Fruit fly (Drosophila melanogaster) whole organism, prepupa: ENCODE measurements around the gene Nipsnap.

Experiments used
- Blimp-1 ChIP-seq: fragments of 200-800 bp; sonication (Bioruptor generic); optimal IDR thresholded peaks from 3 replicates; lab custom pipeline; 2017; ENCODE audit warnings: missing biosample characterization, missing genetic modification characterization, mild to moderate bottlenecking, moderate library complexity, missing genetic modification reagents
- CG10669 ChIP-seq: fragments of 200-800 bp; sonication (Bioruptor generic); optimal IDR thresholded peaks from 3 replicates; lab custom pipeline; 2018; ENCODE audit warnings: missing biosample characterization, mild to moderate bottlenecking, missing genetic modification characterization, moderate library complexity
- CG11902 ChIP-seq: fragments of 200-800 bp; sonication (Bioruptor generic); optimal IDR thresholded peaks from 3 replicates; lab custom pipeline; 2016; ENCODE audit warnings: missing biosample characterization, missing genetic modification characterization
- CG16779 ChIP-seq: fragments of 200-800 bp; sonication (Bioruptor generic); optimal IDR thresholded peaks from 3 replicates; lab custom pipeline; 2017; ENCODE audit warnings: missing biosample characterization, mild to moderate bottlenecking, missing genetic modification characterization
- CG3032 ChIP-seq: fragments of 200-800 bp; optimal IDR thresholded peaks from 2 replicates; lab custom pipeline; 2019; ENCODE audit warnings: missing biosample characterization, mild to moderate bottlenecking, missing genetic modification characterization, moderate library complexity
- CG31627 ChIP-seq: fragments of 200-800 bp; sonication (Bioruptor generic); optimal IDR thresholded peaks from 3 replicates; lab custom pipeline; 2016; ENCODE audit warnings: missing biosample characterization, missing genetic modification characterization
- CG32006 ChIP-seq: fragments of 200-800 bp; sonication (Bioruptor generic); optimal IDR thresholded peaks from 3 replicates; lab custom pipeline; 2017; ENCODE audit warnings: missing biosample characterization, mild to moderate bottlenecking, missing genetic modification characterization
- CG3919 ChIP-seq: fragments of 200-800 bp; sonication (Bioruptor generic); optimal IDR thresholded peaks from 3 replicates; lab custom pipeline; 2016; ENCODE audit warnings: missing biosample characterization, missing genetic modification characterization
- CG4318 ChIP-seq: fragments of 200-800 bp; sonication (Bioruptor generic); optimal IDR thresholded peaks from 3 replicates; lab custom pipeline; 2017; ENCODE audit warnings: missing biosample characterization, mild to moderate bottlenecking, missing genetic modification characterization
- CG6163 ChIP-seq: fragments of 200-800 bp; sonication (Bioruptor generic); IDR thresholded peaks from 3 replicates; pipeline ENCODE4 v1.3.6; 2022; ENCODE audit warnings: missing biosample characterization, missing genetic modification characterization
- CG6276 ChIP-seq: fragments of 200-800 bp; sonication (Bioruptor generic); optimal IDR thresholded peaks from 2 replicates; lab custom pipeline; 2017; ENCODE audit warnings: missing biosample characterization, mild to moderate bottlenecking, missing genetic modification characterization
- CG6792 ChIP-seq: fragments of 200-800 bp; sonication (Bioruptor generic); optimal IDR thresholded peaks from 3 replicates; lab custom pipeline; 2016; ENCODE audit warnings: missing biosample characterization, missing genetic modification characterization
- CG6808 ChIP-seq: fragments of 200-800 bp; sonication (Bioruptor generic); optimal IDR thresholded peaks from 3 replicates; lab custom pipeline; 2017; ENCODE audit warnings: missing biosample characterization, missing genetic modification characterization, mild to moderate bottlenecking, moderate library complexity, missing genetic modification reagents
- CG6854 ChIP-seq: fragments of 200-800 bp; sonication (Bioruptor generic); optimal IDR thresholded peaks from 2 replicates; lab custom pipeline; 2017; ENCODE audit warnings: missing biosample characterization, mild to moderate bottlenecking, missing genetic modification characterization
- CG7368 ChIP-seq: fragments of 200-800 bp; sonication (Bioruptor generic); optimal IDR thresholded peaks from 3 replicates; lab custom pipeline; 2016; ENCODE audit warnings: missing biosample characterization, missing genetic modification characterization
- CG8319 ChIP-seq: fragments of 200-800 bp; sonication (Bioruptor generic); optimal IDR thresholded peaks from 3 replicates; lab custom pipeline; 2016; ENCODE audit warnings: missing biosample characterization, missing genetic modification characterization
- CG9139 ChIP-seq: fragments of 200-800 bp; sonication (Bioruptor generic); optimal IDR thresholded peaks from 3 replicates; lab custom pipeline; 2017; ENCODE audit warnings: missing biosample characterization, mild to moderate bottlenecking, missing genetic modification characterization
- Eip75B ChIP-seq: fragments of 200-800 bp; sonication (Bioruptor generic); optimal IDR thresholded peaks from 3 replicates; lab custom pipeline; 2016; ENCODE audit warnings: missing biosample characterization, missing genetic modification characterization
- Eip78C ChIP-seq: fragments of 200-800 bp; sonication (Bioruptor generic); peaks from one replicate; lab custom pipeline; 2016; ENCODE audit warnings: missing biosample characterization, missing genetic modification characterization
- Eip93F ChIP-seq: fragments of 200-800 bp; sonication (Bioruptor generic); optimal IDR thresholded peaks from 2 replicates; lab custom pipeline; 2016; ENCODE audit warnings: missing biosample characterization, mild to moderate bottlenecking, missing genetic modification characterization
- Ets21C ChIP-seq: fragments of 200-800 bp; sonication (Bioruptor generic); optimal IDR thresholded peaks from 3 replicates; lab custom pipeline; 2016; ENCODE audit warnings: missing biosample characterization, missing genetic modification characterization
- Ets96B ChIP-seq: fragments of 200-800 bp; optimal IDR thresholded peaks from 2 replicates; lab custom pipeline; 2019; ENCODE audit warnings: missing biosample characterization, mild to moderate bottlenecking, missing genetic modification characterization, moderate library complexity
- Gug ChIP-seq: fragments of 200-800 bp; sonication (Bioruptor generic); IDR thresholded peaks from 2 replicates; pipeline ENCODE4 v1.3.6; 2022; ENCODE audit warnings: missing biosample characterization, missing genetic modification characterization
- Hr38 ChIP-seq: sonication (Bioruptor generic); optimal IDR thresholded peaks from 2 replicates; lab custom pipeline; 2016; ENCODE audit warnings: missing biosample characterization, missing genetic modification characterization
- Lpt ChIP-seq: fragments of 200-800 bp; sonication (Bioruptor generic); optimal IDR thresholded peaks from 3 replicates; lab custom pipeline; 2016; ENCODE audit warnings: missing biosample characterization, missing genetic modification characterization
- OdsH ChIP-seq: fragments of 200-800 bp; sonication (Bioruptor generic); optimal IDR thresholded peaks from 3 replicates; lab custom pipeline; 2016; ENCODE audit warnings: missing biosample characterization, missing genetic modification characterization
- Sox102F ChIP-seq: fragments of 200-800 bp; sonication (Bioruptor generic); optimal IDR thresholded peaks from 2 replicates; lab custom pipeline; 2016; ENCODE audit warnings: missing biosample characterization, mild to moderate bottlenecking, missing genetic modification characterization
- Sox14 ChIP-seq: fragments of 200-800 bp; sonication (Bioruptor generic); optimal IDR thresholded peaks from 3 replicates; lab custom pipeline; 2016; ENCODE audit warnings: missing biosample characterization, missing genetic modification characterization
- acj6 ChIP-seq: fragments of 200-800 bp; sonication (Bioruptor generic); optimal IDR thresholded peaks from 3 replicates; lab custom pipeline; 2016; ENCODE audit warnings: missing biosample characterization, missing genetic modification characterization
- cyc ChIP-seq: fragments of 200-800 bp; sonication (Bioruptor generic); optimal IDR thresholded peaks from 3 replicates; lab custom pipeline; 2016; ENCODE audit warnings: missing biosample characterization, missing genetic modification characterization
- dac ChIP-seq: fragments of 200-800 bp; sonication (Bioruptor generic); optimal IDR thresholded peaks from 2 replicates; lab custom pipeline; 2017; ENCODE audit warnings: missing biosample characterization, mild to moderate bottlenecking, missing genetic modification characterization
- dsx ChIP-seq: fragments of 200-800 bp; optimal IDR thresholded peaks from 3 replicates; lab custom pipeline; 2019; ENCODE audit warnings: missing biosample characterization, mild to moderate bottlenecking, missing genetic modification characterization, moderate library complexity; ENCODE audit not compliant: poor library complexity, severe bottlenecking
- eg ChIP-seq: fragments of 200-800 bp; sonication (Bioruptor generic); IDR thresholded peaks from 3 replicates; pipeline ENCODE4 v1.3.6; 2022; ENCODE audit warnings: missing biosample characterization, missing genetic modification characterization
- esn ChIP-seq: fragments of 200-800 bp; sonication (Bioruptor generic); optimal IDR thresholded peaks from 2 replicates; lab custom pipeline; 2016; ENCODE audit warnings: missing biosample characterization, mild to moderate bottlenecking, missing genetic modification characterization, moderate library complexity
- fd85E ChIP-seq: fragments of 200-800 bp; sonication (Bioruptor generic); optimal IDR thresholded peaks from 3 replicates; lab custom pipeline; 2016; ENCODE audit warnings: missing biosample characterization, missing genetic modification characterization
- fkh ChIP-seq: fragments of 200-800 bp; sonication (Bioruptor generic); optimal IDR thresholded peaks from 3 replicates; lab custom pipeline; 2017; ENCODE audit warnings: missing biosample characterization, mild to moderate bottlenecking, missing genetic modification characterization, moderate library complexity
- lz ChIP-seq: fragments of 200-800 bp; sonication (Bioruptor generic); optimal IDR thresholded peaks from 3 replicates; lab custom pipeline; 2016; ENCODE audit warnings: missing biosample characterization, missing genetic modification characterization
- net ChIP-seq: fragments of 200-800 bp; sonication (Bioruptor generic); optimal IDR thresholded peaks from 3 replicates; lab custom pipeline; 2016; ENCODE audit warnings: missing biosample characterization, missing genetic modification characterization
- salr ChIP-seq, 2 experiments: fragments of 200-800 bp; sonication (Bioruptor generic); optimal IDR thresholded peaks; 3 replicates each; lab custom pipeline; 2016 to 2018; ENCODE audit warnings: missing biosample characterization in 2 of 2, missing genetic modification characterization in 2 of 2, mild to moderate bottlenecking in 1 of 2
- spab ChIP-seq: fragments of 200-800 bp; sonication (Bioruptor generic); optimal IDR thresholded peaks from 2 replicates; lab custom pipeline; 2017; ENCODE audit warnings: missing biosample characterization, mild to moderate bottlenecking, missing genetic modification characterization, missing genetic modification reagents
- ss ChIP-seq, 2 experiments: fragments of 200-800 bp; sonication (Bioruptor generic); optimal IDR thresholded peaks; 2 replicates in 1 of 2; 3 replicates in 1 of 2; lab custom pipeline; 2017 to 2018; ENCODE audit warnings: mild to moderate bottlenecking in 2 of 2, missing biosample characterization in 2 of 2, missing genetic modification characterization in 2 of 2, moderate library complexity in 1 of 2
- topi ChIP-seq: fragments of 200-800 bp; sonication (Bioruptor generic); optimal IDR thresholded peaks from 3 replicates; lab custom pipeline; 2016; ENCODE audit warnings: missing biosample characterization, missing genetic modification characterization

Gene Nipsnap

dm6 chrX:16090179-16091144 lies 17.1 kb upstream of the Nipsnap start (continued):
- no peak for TF ChIP-seq Eip93F
- peak; percentile 63 for TF ChIP-seq fkh (GFP tag; lab: Kevin White, UChicago)
- peak; percentile 35 for TF ChIP-seq Ets96B (tag; lab: Kevin White, UChicago)
- TF ChIP-seq OdsH (GFP tag; lab: Kevin White, UChicago), result peak; percentile 82
- TF ChIP-seq Sox102F, result peak; percentile 73
- TF ChIP-seq acj6 (GFP tag; lab: Kevin White, UChicago), result peak; percentile 83
- TF ChIP-seq esn (GFP tag; lab: Kevin White, UChicago), result peak; percentile 70
- peak in 1 of 2 experiments; percentile 11 for TF ChIP-seq ss (GFP tag; optimal IDR thresholded peaks at IDR 0.05; lab: Kevin White, UChicago)
- TF ChIP-seq dac (GFP tag; lab: Kevin White, UChicago), result peak; percentile 52
- peak; percentile 79 for TF ChIP-seq CG32006
- peak; percentile 70 for TF ChIP-seq CG7368 (GFP tag; lab: Kevin White, UChicago)
- TF ChIP-seq CG4318, result peak; percentile 73
- peak; percentile 34 for TF ChIP-seq CG16779
- no peak for TF ChIP-seq spab (GFP tag; lab: Kevin White, UChicago)
- TF ChIP-seq CG6276 (GFP tag; lab: Kevin White, UChicago), result peak; percentile 74
- TF ChIP-seq CG6808 (GFP tag; lab: Kevin White, UChicago), result peak; percentile 26
- peak; percentile 67 for TF ChIP-seq topi (GFP tag; lab: Kevin White, UChicago)
- TF ChIP-seq Hr38 (GFP tag; lab: Kevin White, UChicago), result peak; percentile 16
- peak; percentile 10 for TF ChIP-seq dsx (GFP tag; lab: Kevin White, UChicago)
- peak; percentile 8 for TF ChIP-seq CG6854
- peak; percentile 67 for TF ChIP-seq CG11902 (GFP tag; lab: Kevin White, UChicago)
- TF ChIP-seq CG8319 (GFP tag; lab: Kevin White, UChicago), result peak; percentile 52
- peak; percentile 57 for TF ChIP-seq CG3032 (tag; lab: Kevin White, UChicago)
- TF ChIP-seq eg (GFP tag; lab: Robert Waterston, UW), result peak; percentile 95
- TF ChIP-seq Gug (GFP tag; lab: Robert Waterston, UW), result peak; percentile 81
- peak; percentile 76 for TF ChIP-seq Sox14
- peak; percentile 93 for TF ChIP-seq CG6163 (GFP tag; lab: Robert Waterston, UW)
- TF ChIP-seq lz (GFP tag; lab: Kevin White, UChicago), result peak; percentile 75
- peak; percentile 56 for TF ChIP-seq CG6792 (GFP tag; lab: Kevin White, UChicago)
- TF ChIP-seq Lpt (GFP tag; lab: Kevin White, UChicago), result peak; percentile 34
- TF ChIP-seq Ets21C (GFP tag; lab: Kevin White, UChicago), result peak; percentile 66
- TF ChIP-seq CG31627 (GFP tag; lab: Kevin White, UChicago), result peak; percentile 81
- peak; percentile 92 for TF ChIP-seq Eip78C (GFP tag; lab: Kevin White, UChicago)
- TF ChIP-seq CG10669 (GFP tag; lab: Kevin White, UChicago), result peak; percentile 58
- TF ChIP-seq salr (GFP tag; optimal IDR thresholded peaks at IDR 0.05; lab: Kevin White, UChicago), result peak; percentile 14 to 19

dm6 chrX:16089012-16089963 lies 15.9 kb upstream of the Nipsnap start:
- TF ChIP-seq fkh (GFP tag; lab: Kevin White, UChicago), result peak; percentile 67
- TF ChIP-seq lz (GFP tag; lab: Kevin White, UChicago), result no peak
- no peak for TF ChIP-seq CG11902 (GFP tag; lab: Kevin White, UChicago)
- TF ChIP-seq eg (GFP tag; lab: Robert Waterston, UW), result peak; percentile 38; the same call in 1 of the 3 replicates
- TF ChIP-seq topi (GFP tag; lab: Kevin White, UChicago), result no peak
- no peak for TF ChIP-seq CG3919 (GFP tag; lab: Kevin White, UChicago)
- TF ChIP-seq acj6 (GFP tag; lab: Kevin White, UChicago), result no peak
- TF ChIP-seq Eip93F, result no peak
- no peak for TF ChIP-seq CG32006
- TF ChIP-seq CG3032 (tag; lab: Kevin White, UChicago), result no peak
- TF ChIP-seq Eip75B (GFP tag; lab: Kevin White, UChicago), result no peak
- TF ChIP-seq cyc, result no peak
- no peak for TF ChIP-seq Ets96B (tag; lab: Kevin White, UChicago)
- no peak for TF ChIP-seq Sox14
- TF ChIP-seq Blimp-1 (GFP tag; lab: Kevin White, UChicago), result no peak
- TF ChIP-seq CG6854, result no peak
- no peak for TF ChIP-seq fd85E (GFP tag; lab: Kevin White, UChicago)
- no peak for TF ChIP-seq CG7368 (GFP tag; lab: Kevin White, UChicago)
- TF ChIP-seq CG9139, result no peak
- TF ChIP-seq CG6163 (GFP tag; lab: Robert Waterston, UW), result no peak
- TF ChIP-seq salr (GFP tag; optimal IDR thresholded peaks at IDR 0.05; lab: Kevin White, UChicago), result no peak
- no peak for TF ChIP-seq CG8319 (GFP tag; lab: Kevin White, UChicago)
- TF ChIP-seq net (GFP tag; lab: Kevin White, UChicago), result no peak
- TF ChIP-seq OdsH (GFP tag; lab: Kevin White, UChicago), result no peak
